Fruit fly (Drosophila melanogaster): ENCODE measurements around the gene CG14742.

- TF ChIP-seq CG8632 (GFP tag; optimal IDR thresholded peaks at IDR 0.05) (no peak), Met (GFP tag; optimal IDR thresholded peaks at IDR 0.05) (no peak), CG15336 (GFP tag; IDR thresholded peaks at IDR 0.05) (no peak), Sox14 (GFP tag; optimal IDR thresholded peaks at IDR 0.05) (no peak)
Observed at dm6 chr3R:12260669-12261068, 46.4 kb downstream of the CG14742 start, which contains the start of gene CG44038.
